Worm (Caenorhabditis elegans): ENCODE results near the gene gyg-2.

- TF ChIP-seq ama-1 (optimal IDR thresholded peaks at IDR 0.05), result no peak
- no peak for TF ChIP-seq ceh-30 (tag; optimal IDR thresholded peaks at IDR 0.05)
- no peak for TF ChIP-seq elt-2 (tag; optimal IDR thresholded peaks at IDR 0.05)
- TF ChIP-seq K09A11.1 (tag; optimal IDR thresholded peaks at IDR 0.05; ENCODE audit: insufficient read depth), result no peak
- TF ChIP-seq T23F11.4 (GFP tag; optimal IDR thresholded peaks at IDR 0.05), result no peak
- no peak for TF ChIP-seq fkh-10 (GFP tag; optimal IDR thresholded peaks at IDR 0.05)
- no peak for TF ChIP-seq nfya-1 (tag; optimal IDR thresholded peaks at IDR 0.05)
- TF ChIP-seq ceh-34 (tag; optimal IDR thresholded peaks at IDR 0.05), result no peak
- TF ChIP-seq rnt-1 (tag; optimal IDR thresholded peaks at IDR 0.05), result no peak
Measured at ce11 chrV:16774428-16774827, 28.4 kb upstream of the gyg-2 start.

Measured in whole organism, late embryonic.